Fruit fly (Drosophila melanogaster): ENCODE measurements around the gene CtsB.

DNA sequence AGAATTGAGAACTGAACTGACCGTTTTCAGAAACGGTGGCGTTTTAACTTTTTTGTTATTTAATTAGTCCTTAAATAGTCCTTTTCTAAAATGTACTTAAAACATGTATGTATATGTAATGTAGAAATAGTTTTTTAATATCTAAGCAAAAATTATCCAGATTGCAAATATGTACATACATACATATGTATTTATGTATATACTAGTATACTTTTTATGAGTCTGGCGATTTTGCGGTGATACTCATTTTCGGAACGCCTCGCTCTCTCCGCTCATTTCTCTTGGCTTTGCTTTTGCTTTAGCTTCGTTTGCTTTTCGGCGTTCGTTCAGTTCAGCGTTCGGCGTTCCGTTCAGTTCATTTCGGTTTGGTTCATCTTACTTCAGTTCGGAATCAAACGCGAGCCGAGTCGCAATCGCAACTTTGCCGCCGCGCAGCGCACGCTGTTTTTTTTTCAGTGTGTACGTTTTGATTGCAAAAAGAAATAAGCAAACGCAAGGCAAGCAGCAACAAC is 19.5 kb downstream of the CtsB start, which contains the start of gene rdgB:
- no peak for TF ChIP-seq vnd (GFP tag; IDR thresholded peaks at IDR 0.05; ENCODE audit: partially characterized antibody)
- TF ChIP-seq Bdp1 (GFP tag; optimal IDR thresholded peaks at IDR 0.05) = peak; percentile 10
- TF ChIP-seq Atf6 (GFP tag; IDR thresholded peaks at IDR 0.05) = peak; percentile 70; the same call in 1 of the 2 replicates
- no peak for TF ChIP-seq GATAe (GFP tag; conservative IDR thresholded peaks at IDR 0.05)
- TF ChIP-seq CG4328 (GFP tag; optimal IDR thresholded peaks at IDR 0.05) = peak; percentile 64
- TF ChIP-seq ftz-f1 (GFP tag; optimal IDR thresholded peaks at IDR 0.05) = no peak
- TF ChIP-seq Drgx (GFP tag; IDR thresholded peaks at IDR 0.05) = peak; percentile 71
- peak; percentile 45; the same call in 1 of the 2 replicates for TF ChIP-seq Oaz (GFP tag; IDR thresholded peaks at IDR 0.05)
- TF ChIP-seq CG4360 (GFP tag; IDR thresholded peaks at IDR 0.05) = no peak
- TF ChIP-seq tx (GFP tag; optimal IDR thresholded peaks at IDR 0.05) = no peak
- TF ChIP-seq pita (GFP tag; optimal IDR thresholded peaks at IDR 0.05) = no peak
